Fruit fly (Drosophila melanogaster): ENCODE data around the gene hb.
A peak's percentile ranks its signal among the peaks of the same experiment; 100 is the strongest.

Gene hb

dm6 chr3R:8642376-8642966 is 55.2 kb downstream of the hb start:
- TF ChIP-seq pzg (GFP tag; optimal IDR thresholded peaks at IDR 0.05) (no peak), br (optimal IDR thresholded peaks at IDR 0.05) (no peak), CG10366 (GFP tag; IDR thresholded peaks at IDR 0.05) (no peak), Bdp1 (GFP tag; optimal IDR thresholded peaks at IDR 0.05) (peak; percentile 98), Taf1 (GFP tag; IDR thresholded peaks at IDR 0.05) (no peak), Rfx (GFP tag; IDR thresholded peaks at IDR 0.05) (no peak), CG10431 (GFP tag; optimal IDR thresholded peaks at IDR 0.05) (no peak), Vsx1 (GFP tag; optimal IDR thresholded peaks at IDR 0.05) (peak; percentile 17), CG15269 (tag; optimal IDR thresholded peaks at IDR 0.05) (no peak), Pdp1 (GFP tag; optimal IDR thresholded peaks at IDR 0.05) (peak in 1 of 2 experiments; percentile 98), CG11093 (GFP tag; IDR thresholded peaks at IDR 0.05) (no peak), Awh (GFP tag; IDR thresholded peaks at IDR 0.05) (no peak), CG31365 (tag; optimal IDR thresholded peaks at IDR 0.05) (no peak), CG10462 (GFP tag; optimal IDR thresholded peaks at IDR 0.05) (no peak), Dip3 (GFP tag; optimal IDR thresholded peaks at IDR 0.05) (no peak), kay (GFP tag; optimal IDR thresholded peaks at IDR 0.05) (no peak), CG9437 (GFP tag; optimal IDR thresholded peaks at IDR 0.05) (no peak), CG2889 (GFP tag; IDR thresholded peaks at IDR 0.05) (no peak), Fer2 (tag; optimal IDR thresholded peaks at IDR 0.05) (no peak), CG10274 (GFP tag; optimal IDR thresholded peaks at IDR 0.05) (no peak), CG6813 (GFP tag; optimal IDR thresholded peaks at IDR 0.05) (no peak), jigr1 (GFP tag; IDR thresholded peaks at IDR 0.05) (no peak), CG11504 (tag; optimal IDR thresholded peaks at IDR 0.05) (peak; percentile 13), ato (GFP tag; IDR thresholded peaks at IDR 0.05; ENCODE audit: partially characterized antibody) (peak; percentile 51; the same call in 1 of the 2 replicates), slbo (GFP tag; IDR thresholded peaks at IDR 0.05) (no peak), seq (GFP tag; IDR thresholded peaks at IDR 0.05) (no peak), H2.0 (GFP tag; IDR thresholded peaks at IDR 0.05) (no peak), CG6689 (GFP tag; IDR thresholded peaks at IDR 0.05) (no peak), CG10654 (GFP tag; optimal IDR thresholded peaks at IDR 0.05) (no peak), Aef1 (GFP tag; IDR thresholded peaks at IDR 0.05) (no peak), Optix (GFP tag; IDR thresholded peaks at IDR 0.05) (no peak), slp2 (GFP tag; optimal IDR thresholded peaks at IDR 0.05) (no peak), sqz (GFP tag; optimal IDR thresholded peaks at IDR 0.05) (no peak), CG32532 (GFP tag; IDR thresholded peaks at IDR 0.05) (no peak), CG16815 (GFP tag; optimal IDR thresholded peaks at IDR 0.05) (no peak), ems (GFP tag; optimal IDR thresholded peaks at IDR 0.05) (no peak), bowl (GFP tag; IDR thresholded peaks at IDR 0.05) (no peak), corto (GFP tag; optimal IDR thresholded peaks at IDR 0.05) (peak; percentile 15), hb (GFP tag; IDR thresholded peaks at IDR 0.05; ENCODE audit: partially characterized antibody) (peak; percentile 72), inv (GFP tag; IDR thresholded peaks at IDR 0.05; ENCODE audit: partially characterized antibody) (no peak), ttk (GFP tag; IDR thresholded peaks at IDR 0.05) (no peak), CG9215 (GFP tag; IDR thresholded peaks at IDR 0.05) (no peak), lab (GFP tag; optimal IDR thresholded peaks at IDR 0.05) (no peak), ind (GFP tag; optimal IDR thresholded peaks at IDR 0.05) (no peak), NK7.1 (GFP tag; optimal IDR thresholded peaks at IDR 0.05) (no peak), BEAF-32 (GFP tag; optimal IDR thresholded peaks at IDR 0.05) (no peak), sug (tag; optimal IDR thresholded peaks at IDR 0.05) (peak; percentile 97), CG8924 (tag; optimal IDR thresholded peaks at IDR 0.05) (no peak), CG10267 (tag; optimal IDR thresholded peaks at IDR 0.05) (no peak), Jarid2 (GFP tag; optimal IDR thresholded peaks at IDR 0.05) (no peak), tup (GFP tag; optimal IDR thresholded peaks at IDR 0.05) (no peak)

Measured in whole organism, embryonic.